Worm (Caenorhabditis elegans) whole organism, mixed stage, embryonic: ENCODE measurements around the gene cpg-7.

ENCODE experiments used
- M03D4.4 ChIP-seq: sonication (generic microtip); optimal IDR thresholded peaks from 2 replicates; lab custom pipeline; 2017; ENCODE audit warnings: mild to moderate bottlenecking, missing genetic modification characterization, missing compliant biosample characterization
- blmp-1 ChIP-seq: fragments of 150-350 bp; optimal IDR thresholded peaks from 2 replicates; lab custom pipeline; 2014; ENCODE audit warnings: missing biosample characterization, missing genetic modification characterization
- ceh-43 ChIP-seq: fragments of 200-800 bp; sonication (Bioruptor generic); optimal IDR thresholded peaks from 2 replicates; lab custom pipeline; 2018; ENCODE audit warnings: mild to moderate bottlenecking, missing genetic modification characterization, moderate library complexity, missing compliant biosample characterization
- ceh-83 ChIP-seq: fragments of 200-800 bp; sonication (Bioruptor generic); optimal IDR thresholded peaks from 2 replicates; lab custom pipeline; 2018; ENCODE audit warnings: mild to moderate bottlenecking, missing genetic modification characterization, missing compliant biosample characterization
- ces-1 ChIP-seq: fragments of 150-350 bp; optimal IDR thresholded peaks from 2 replicates; lab custom pipeline; 2014; ENCODE audit warnings: missing biosample characterization, missing genetic modification reagents, missing genetic modification characterization
- cnd-1 ChIP-seq: fragments of 200-800 bp; sonication (Bioruptor generic); optimal IDR thresholded peaks from 2 replicates; lab custom pipeline; 2018; ENCODE audit warnings: mild to moderate bottlenecking, missing genetic modification characterization, missing compliant biosample characterization
- drap-1 ChIP-seq: fragments of 200-800 bp; sonication (Bioruptor generic); optimal IDR thresholded peaks from 3 replicates; lab custom pipeline; 2018; ENCODE audit warnings: mild to moderate bottlenecking, missing genetic modification characterization, missing compliant biosample characterization
- elt-1 ChIP-seq: sonication (generic microtip); optimal IDR thresholded peaks from 2 replicates; lab custom pipeline; 2017; ENCODE audit warnings: missing genetic modification characterization, mild to moderate bottlenecking, missing compliant biosample characterization, antibody characterized with exemption, moderate library complexity, borderline replicate concordance; ENCODE audit not compliant: insufficient read depth
- elt-3 ChIP-seq: fragments of 150-350 bp; optimal IDR thresholded peaks from 2 replicates; lab custom pipeline; 2014; ENCODE audit warnings: missing biosample characterization, missing genetic modification characterization
- flh-1 ChIP-seq: fragments of 200-800 bp; sonication (Bioruptor generic); optimal IDR thresholded peaks from 2 replicates; lab custom pipeline; 2018; ENCODE audit warnings: mild to moderate bottlenecking, missing genetic modification characterization, moderate library complexity, missing compliant biosample characterization
- ham-2 ChIP-seq: fragments of 200-800 bp; sonication (Bioruptor generic); optimal IDR thresholded peaks from 2 replicates; lab custom pipeline; 2018; ENCODE audit warnings: mild to moderate bottlenecking, missing genetic modification characterization, missing compliant biosample characterization
- hlh-1 ChIP-seq: fragments of 150-350 bp; optimal IDR thresholded peaks from 2 replicates; lab custom pipeline; 2014; ENCODE audit warnings: missing biosample characterization, missing genetic modification reagents, missing genetic modification characterization
- lin-13 ChIP-seq: fragments of 150-350 bp; optimal IDR thresholded peaks from 2 replicates; lab custom pipeline; 2014; ENCODE audit warnings: missing biosample characterization, missing genetic modification characterization
- lin-32 ChIP-seq: fragments of 200-800 bp; sonication (Bioruptor generic); optimal IDR thresholded peaks from 2 replicates; lab custom pipeline; 2018; ENCODE audit warnings: mild to moderate bottlenecking, missing genetic modification characterization, missing compliant biosample characterization
- lsy-2 ChIP-seq: fragments of 150-350 bp; optimal IDR thresholded peaks from 2 replicates; lab custom pipeline; 2014; ENCODE audit warnings: missing biosample characterization, missing genetic modification characterization
- mab-5 ChIP-seq: fragments of 150-350 bp; optimal IDR thresholded peaks from 2 replicates; lab custom pipeline; 2014; ENCODE audit warnings: missing biosample characterization, missing genetic modification characterization
- mls-2 ChIP-seq: sonication (generic microtip); optimal IDR thresholded peaks from 2 replicates; lab custom pipeline; 2016; ENCODE audit warnings: mild to moderate bottlenecking, missing genetic modification characterization, moderate library complexity, missing compliant biosample characterization
- nhr-2 ChIP-seq: fragments of 150-350 bp; optimal IDR thresholded peaks from 2 replicates; lab custom pipeline; 2014; ENCODE audit warnings: missing biosample characterization, missing genetic modification characterization
- nhr-237 ChIP-seq: fragments of 150-350 bp; optimal IDR thresholded peaks from 2 replicates; lab custom pipeline; 2014; ENCODE audit warnings: missing biosample characterization, missing genetic modification characterization
- nhr-28 ChIP-seq: fragments of 150-350 bp; optimal IDR thresholded peaks from 2 replicates; lab custom pipeline; 2014; ENCODE audit warnings: missing biosample characterization, missing genetic modification characterization
- nhr-76 ChIP-seq: sonication (generic microtip); optimal IDR thresholded peaks from 2 replicates; lab custom pipeline; 2017; ENCODE audit warnings: missing biosample characterization, missing genetic modification characterization
- pha-4 ChIP-seq: fragments of 150-350 bp; optimal IDR thresholded peaks from 2 replicates; lab custom pipeline; 2018; ENCODE audit warnings: missing biosample characterization, missing genetic modification reagents, missing genetic modification characterization
- sem-2 ChIP-seq: fragments of 200-800 bp; sonication (Bioruptor generic); optimal IDR thresholded peaks from 2 replicates; lab custom pipeline; 2018; ENCODE audit warnings: mild to moderate bottlenecking, missing genetic modification characterization, missing compliant biosample characterization
- sptf-1 ChIP-seq: sonication (generic microtip); optimal IDR thresholded peaks from 2 replicates; lab custom pipeline; 2017; ENCODE audit warnings: mild to moderate bottlenecking, missing genetic modification characterization, moderate library complexity, missing compliant biosample characterization
- tbx-8 ChIP-seq: fragments of 200-800 bp; sonication (Bioruptor generic); optimal IDR thresholded peaks from 2 replicates; lab custom pipeline; 2018; ENCODE audit warnings: mild to moderate bottlenecking, missing genetic modification characterization, moderate library complexity, missing compliant biosample characterization
- unc-120 ChIP-seq: sonication (generic microtip); optimal IDR thresholded peaks from 2 replicates; lab custom pipeline; 2017; ENCODE audit warnings: missing genetic modification characterization, missing compliant biosample characterization; ENCODE audit not compliant: poor library complexity, severe bottlenecking
- unc-39 ChIP-seq: fragments of 150-350 bp; optimal IDR thresholded peaks from 2 replicates; lab custom pipeline; 2014; ENCODE audit warnings: missing biosample characterization, missing genetic modification characterization
- unc-62 ChIP-seq: fragments of 150-350 bp; optimal IDR thresholded peaks from 2 replicates; lab custom pipeline; 2014; ENCODE audit warnings: missing biosample characterization, missing genetic modification reagents, missing genetic modification characterization
- zip-8 ChIP-seq: fragments of 150-350 bp; optimal IDR thresholded peaks from 2 replicates; lab custom pipeline; 2014; ENCODE audit warnings: missing biosample characterization, missing genetic modification characterization

Gene cpg-7

DNA sequence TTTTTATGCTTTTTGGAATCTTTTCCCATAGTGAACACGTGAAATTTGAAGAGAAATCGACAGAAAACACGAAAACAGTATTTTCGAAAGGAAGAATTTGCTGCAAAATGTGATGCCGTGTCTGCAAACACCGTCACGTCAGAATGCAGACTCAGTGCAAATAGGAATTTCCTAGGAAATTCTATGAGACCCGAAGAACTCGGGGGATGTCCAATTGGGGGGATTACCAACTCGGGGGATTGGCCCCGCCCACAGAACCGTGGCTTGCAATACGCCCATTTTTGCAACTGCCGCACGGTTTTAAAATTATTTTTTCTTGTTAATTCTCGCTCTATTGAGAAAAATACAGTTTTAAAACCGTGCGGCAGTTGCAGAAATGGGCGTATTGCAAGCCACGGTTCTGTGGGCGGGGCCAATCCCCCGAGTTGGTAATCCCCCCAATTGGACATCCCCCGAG, 33.1 kb upstream of the cpg-7 start, which contains the start of gene cacn-1:
cacn-1 (minus strand) TSS at position 51 of the 457 bp plus-strand sequence.
- TF ChIP-seq sptf-1 (peak; percentile 7), lsy-2 (tag; lab: Kevin White, UChicago) (peak; percentile 8), ces-1 (GFP tag; lab: Kevin White, UChicago) (peak; percentile 30)

DNA sequence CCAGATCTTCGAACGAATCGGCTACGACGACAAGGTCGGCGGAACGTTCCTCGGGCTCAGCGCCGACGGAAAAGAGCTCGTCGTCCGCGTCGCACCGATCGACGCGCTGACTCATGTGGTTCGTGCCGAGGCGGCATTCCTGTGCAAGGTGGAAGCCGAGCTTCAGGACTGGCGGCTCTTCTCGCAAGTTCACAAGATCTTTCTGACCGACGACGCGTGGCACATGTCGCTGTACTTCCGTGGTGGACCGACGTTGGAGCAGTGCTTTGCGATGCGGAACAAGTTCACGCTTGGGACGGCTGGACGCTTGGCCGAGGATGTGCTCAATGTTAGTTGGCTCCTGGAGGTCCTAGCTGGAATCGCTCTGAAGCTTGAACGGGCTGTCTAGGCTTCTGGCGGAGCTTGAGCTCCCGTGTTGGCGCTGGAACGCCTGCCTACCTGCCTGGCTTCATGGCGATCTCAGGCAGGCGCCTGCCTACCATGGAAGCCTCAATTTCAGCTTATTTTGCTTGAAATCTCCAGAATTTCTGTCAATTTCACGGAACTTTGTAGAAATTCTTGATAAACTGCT, 29.9 kb upstream of the cpg-7 start:
- TF ChIP-seq unc-62 (GFP tag; lab: Kevin White, UChicago) (no peak), flh-1 (GFP tag; lab: Kevin White, UChicago) (no peak), ceh-43 (GFP tag; lab: Kevin White, UChicago) (no peak), zip-8 (tag; lab: Kevin White, UChicago) (no peak), unc-39 (tag; lab: Kevin White, UChicago) (no peak), cnd-1 (tag; lab: Kevin White, UChicago) (no peak), pha-4 (no peak), elt-1 (tag; lab: Kevin White, UChicago) (no peak), nhr-237 (no peak)

ce11 chrII:14137538-14137937, 28.5 kb upstream of the cpg-7 start, which contains the start of gene K09E4.1:
Gene K09E4.1, plus strand, starts transcription at chrII:14137838.
- TF ChIP-seq nhr-2 (tag; lab: Kevin White, UChicago) (no peak), elt-1 (tag; lab: Kevin White, UChicago) (no peak), M03D4.4 (tag; lab: Kevin White, UChicago) (no peak), sptf-1 (no peak)

DNA sequence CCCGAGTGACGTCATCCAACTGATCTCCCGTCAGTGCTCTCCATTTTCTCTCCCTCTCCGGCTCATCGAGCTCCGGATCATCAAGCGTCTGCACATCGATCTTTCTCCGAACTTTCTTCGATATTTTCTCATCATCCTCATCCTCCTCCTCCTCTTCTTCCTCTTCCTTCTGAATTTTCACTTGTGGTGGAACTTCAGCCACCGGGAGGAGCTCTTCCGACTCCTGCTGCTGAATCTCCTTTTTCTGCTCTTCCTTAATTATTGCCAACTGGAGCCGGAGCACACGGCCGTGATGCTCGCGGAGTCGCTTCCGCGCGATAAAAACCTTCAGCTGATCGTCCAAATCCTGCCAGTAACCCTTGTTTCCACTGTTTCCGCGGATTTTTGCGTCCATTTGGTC, 27.3 kb upstream of the cpg-7 start:
- TF ChIP-seq mab-5 (no peak), nhr-237 (no peak), tbx-8 (GFP tag; lab: Kevin White, UChicago) (no peak), elt-3 (tag; lab: Kevin White, UChicago) (no peak), unc-120 (tag; lab: Kevin White, UChicago) (no peak), nhr-28 (tag; lab: Kevin White, UChicago) (no peak), zip-8 (tag; lab: Kevin White, UChicago) (no peak), unc-62 (GFP tag; lab: Kevin White, UChicago) (no peak), lin-32 (GFP tag; lab: Kevin White, UChicago) (no peak), sem-2 (GFP tag; lab: Kevin White, UChicago) (no peak), hlh-1 (tag; lab: Kevin White, UChicago) (no peak), blmp-1 (tag; lab: Kevin White, UChicago) (no peak), mls-2 (no peak), sptf-1 (no peak), elt-1 (tag; lab: Kevin White, UChicago) (no peak), ham-2 (no peak)

DNA sequence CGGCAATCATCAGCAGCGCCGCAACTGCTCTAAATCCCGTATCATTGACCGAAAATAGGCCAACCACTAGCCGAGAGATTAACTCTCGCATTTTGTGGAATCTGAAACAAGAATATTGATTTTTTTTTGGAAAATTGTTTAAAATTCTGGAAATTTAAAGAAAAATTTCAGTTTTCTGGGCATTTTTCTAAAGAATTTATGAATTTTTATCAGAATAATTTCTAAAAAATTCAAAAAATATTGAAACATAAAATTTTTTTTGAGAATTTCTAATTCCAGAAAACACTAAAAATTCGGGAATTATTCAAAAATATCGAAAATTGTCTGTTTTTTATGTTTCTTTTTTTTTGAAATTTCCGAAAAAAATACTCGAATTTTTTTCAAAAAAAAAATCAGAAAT, 23.7 kb upstream of the cpg-7 start, which contains the start of gene algn-3:
algn-3 (minus strand) TSS at position 101 of the 400 bp plus-strand sequence.
- no peak for TF ChIP-seq ham-2
- TF ChIP-seq ces-1 (GFP tag; lab: Kevin White, UChicago): no peak
- no peak for TF ChIP-seq lin-32 (GFP tag; lab: Kevin White, UChicago)
- TF ChIP-seq nhr-2 (tag; lab: Kevin White, UChicago): no peak
- TF ChIP-seq nhr-76 (tag; lab: Kevin White, UChicago): no peak
- no peak for TF ChIP-seq drap-1 (GFP tag; lab: Kevin White, UChicago)
- no peak for TF ChIP-seq unc-39 (tag; lab: Kevin White, UChicago)
- TF ChIP-seq hlh-1 (tag; lab: Kevin White, UChicago): no peak
- TF ChIP-seq ceh-83 (GFP tag; lab: Kevin White, UChicago): no peak
- no peak for TF ChIP-seq ceh-43 (GFP tag; lab: Kevin White, UChicago)
- no peak for TF ChIP-seq lin-13 (tag; lab: Kevin White, UChicago)
- no peak for TF ChIP-seq tbx-8 (GFP tag; lab: Kevin White, UChicago)
- no peak for TF ChIP-seq lsy-2 (tag; lab: Kevin White, UChicago)
- no peak for TF ChIP-seq flh-1 (GFP tag; lab: Kevin White, UChicago)
- TF ChIP-seq elt-3 (tag; lab: Kevin White, UChicago): no peak
